Worm (Caenorhabditis elegans) whole organism, mixed stage, embryonic: ENCODE data around the gene C16C10.1.

ENCODE experiments used
- bed-3 ChIP-seq: fragments of 200-800 bp; sonication (Bioruptor generic); optimal IDR thresholded peaks from 3 replicates; lab custom pipeline; 2018; ENCODE audit warnings: mild to moderate bottlenecking, missing genetic modification characterization, moderate library complexity, missing compliant biosample characterization
- blmp-1 ChIP-seq: fragments of 150-350 bp; optimal IDR thresholded peaks from 2 replicates; lab custom pipeline; 2014; ENCODE audit warnings: missing biosample characterization, missing genetic modification characterization
- ceh-39 ChIP-seq: fragments of 150-350 bp; optimal IDR thresholded peaks from 2 replicates; lab custom pipeline; 2014; ENCODE audit warnings: missing biosample characterization, missing genetic modification characterization
- ceh-43 ChIP-seq: fragments of 200-800 bp; sonication (Bioruptor generic); optimal IDR thresholded peaks from 2 replicates; lab custom pipeline; 2018; ENCODE audit warnings: mild to moderate bottlenecking, missing genetic modification characterization, moderate library complexity, missing compliant biosample characterization
- ceh-83 ChIP-seq: fragments of 200-800 bp; sonication (Bioruptor generic); optimal IDR thresholded peaks from 2 replicates; lab custom pipeline; 2018; ENCODE audit warnings: mild to moderate bottlenecking, missing genetic modification characterization, missing compliant biosample characterization
- ces-1 ChIP-seq: fragments of 150-350 bp; optimal IDR thresholded peaks from 2 replicates; lab custom pipeline; 2014; ENCODE audit warnings: missing biosample characterization, missing genetic modification reagents, missing genetic modification characterization
- elt-1 ChIP-seq: sonication (generic microtip); optimal IDR thresholded peaks from 2 replicates; lab custom pipeline; 2017; ENCODE audit warnings: missing genetic modification characterization, mild to moderate bottlenecking, missing compliant biosample characterization, antibody characterized with exemption, moderate library complexity, borderline replicate concordance; ENCODE audit not compliant: insufficient read depth
- elt-3 ChIP-seq: fragments of 150-350 bp; optimal IDR thresholded peaks from 2 replicates; lab custom pipeline; 2014; ENCODE audit warnings: missing biosample characterization, missing genetic modification characterization
- ham-2 ChIP-seq: fragments of 200-800 bp; sonication (Bioruptor generic); optimal IDR thresholded peaks from 2 replicates; lab custom pipeline; 2018; ENCODE audit warnings: mild to moderate bottlenecking, missing genetic modification characterization, missing compliant biosample characterization
- hlh-1 ChIP-seq: fragments of 150-350 bp; optimal IDR thresholded peaks from 2 replicates; lab custom pipeline; 2014; ENCODE audit warnings: missing biosample characterization, missing genetic modification reagents, missing genetic modification characterization
- lin-13 ChIP-seq: fragments of 150-350 bp; optimal IDR thresholded peaks from 2 replicates; lab custom pipeline; 2014; ENCODE audit warnings: missing biosample characterization, missing genetic modification characterization
- lin-32 ChIP-seq: fragments of 200-800 bp; sonication (Bioruptor generic); optimal IDR thresholded peaks from 2 replicates; lab custom pipeline; 2018; ENCODE audit warnings: mild to moderate bottlenecking, missing genetic modification characterization, missing compliant biosample characterization
- lsy-2 ChIP-seq: fragments of 150-350 bp; optimal IDR thresholded peaks from 2 replicates; lab custom pipeline; 2014; ENCODE audit warnings: missing biosample characterization, missing genetic modification characterization
- mep-1 ChIP-seq: fragments of 150-350 bp; optimal IDR thresholded peaks from 2 replicates; lab custom pipeline; 2017; ENCODE audit warnings: missing biosample characterization, missing genetic modification reagents, missing genetic modification characterization, inconsistent platforms
- mls-2 ChIP-seq: sonication (generic microtip); optimal IDR thresholded peaks from 2 replicates; lab custom pipeline; 2016; ENCODE audit warnings: mild to moderate bottlenecking, missing genetic modification characterization, moderate library complexity, missing compliant biosample characterization
- nhr-2 ChIP-seq: fragments of 150-350 bp; optimal IDR thresholded peaks from 2 replicates; lab custom pipeline; 2014; ENCODE audit warnings: missing biosample characterization, missing genetic modification characterization
- nhr-237 ChIP-seq: fragments of 150-350 bp; optimal IDR thresholded peaks from 2 replicates; lab custom pipeline; 2014; ENCODE audit warnings: missing biosample characterization, missing genetic modification characterization
- nhr-28 ChIP-seq: fragments of 150-350 bp; optimal IDR thresholded peaks from 2 replicates; lab custom pipeline; 2014; ENCODE audit warnings: missing biosample characterization, missing genetic modification characterization
- nhr-76 ChIP-seq: sonication (generic microtip); optimal IDR thresholded peaks from 2 replicates; lab custom pipeline; 2017; ENCODE audit warnings: missing biosample characterization, missing genetic modification characterization
- pha-4 ChIP-seq: fragments of 150-350 bp; optimal IDR thresholded peaks from 2 replicates; lab custom pipeline; 2018; ENCODE audit warnings: missing biosample characterization, missing genetic modification reagents, missing genetic modification characterization
- sem-2 ChIP-seq: fragments of 200-800 bp; sonication (Bioruptor generic); optimal IDR thresholded peaks from 2 replicates; lab custom pipeline; 2018; ENCODE audit warnings: mild to moderate bottlenecking, missing genetic modification characterization, missing compliant biosample characterization
- snpc-4 ChIP-seq: fragments of 150-350 bp; optimal IDR thresholded peaks from 2 replicates; lab custom pipeline; 2014; ENCODE audit warnings: missing biosample characterization, missing genetic modification characterization
- sptf-1 ChIP-seq: sonication (generic microtip); optimal IDR thresholded peaks from 2 replicates; lab custom pipeline; 2017; ENCODE audit warnings: mild to moderate bottlenecking, missing genetic modification characterization, moderate library complexity, missing compliant biosample characterization
- tbx-8 ChIP-seq: fragments of 200-800 bp; sonication (Bioruptor generic); optimal IDR thresholded peaks from 2 replicates; lab custom pipeline; 2018; ENCODE audit warnings: mild to moderate bottlenecking, missing genetic modification characterization, moderate library complexity, missing compliant biosample characterization
- unc-120 ChIP-seq: sonication (generic microtip); optimal IDR thresholded peaks from 2 replicates; lab custom pipeline; 2017; ENCODE audit warnings: missing genetic modification characterization, missing compliant biosample characterization; ENCODE audit not compliant: poor library complexity, severe bottlenecking
- unc-62 ChIP-seq: fragments of 150-350 bp; optimal IDR thresholded peaks from 2 replicates; lab custom pipeline; 2014; ENCODE audit warnings: missing biosample characterization, missing genetic modification reagents, missing genetic modification characterization
- zip-8 ChIP-seq: fragments of 150-350 bp; optimal IDR thresholded peaks from 2 replicates; lab custom pipeline; 2014; ENCODE audit warnings: missing biosample characterization, missing genetic modification characterization

The C16C10.1 gene

ce11 chrIII:4191091-4191638 is 9.9 kb upstream of the C16C10.1 start, which contains the start of gene dnj-16:
Gene dnj-16 (plus strand): TSS chrIII:4191141.
- peak; percentile 1 for TF ChIP-seq nhr-237 (tag; lab: Kevin White, UChicago)
- no peak for TF ChIP-seq ceh-39
- no peak for TF ChIP-seq snpc-4 (tag; lab: Kevin White, UChicago)
- peak; percentile 83 for TF ChIP-seq ces-1 (GFP tag; lab: Kevin White, UChicago)
- TF ChIP-seq mep-1 (tag; lab: Kevin White, UChicago) = peak; percentile 19
- peak; percentile 11 for TF ChIP-seq lsy-2 (tag; lab: Kevin White, UChicago)

ce11 chrIII:4190241-4190640 is 9.0 kb upstream of the C16C10.1 start, which contains the start of gene spp-28:
Gene spp-28 (minus strand): TSS chrIII:4190341.
- no peak for TF ChIP-seq sptf-1
- TF ChIP-seq mep-1 (tag; lab: Kevin White, UChicago) = no peak
- no peak for TF ChIP-seq lsy-2 (tag; lab: Kevin White, UChicago)
- TF ChIP-seq nhr-76 (tag; lab: Kevin White, UChicago) = no peak
- no peak for TF ChIP-seq elt-3 (tag; lab: Kevin White, UChicago)
- TF ChIP-seq nhr-2 (tag; lab: Kevin White, UChicago) = no peak
- TF ChIP-seq pha-4 = no peak
- TF ChIP-seq hlh-1 (tag; lab: Kevin White, UChicago) = no peak
- no peak for TF ChIP-seq ceh-83 (GFP tag; lab: Kevin White, UChicago)
- TF ChIP-seq nhr-237 (tag; lab: Kevin White, UChicago) = no peak
- no peak for TF ChIP-seq unc-120 (tag; lab: Kevin White, UChicago)
- TF ChIP-seq tbx-8 = no peak
- no peak for TF ChIP-seq unc-62 (GFP tag; lab: Kevin White, UChicago)
- no peak for TF ChIP-seq sem-2 (GFP tag; lab: Kevin White, UChicago)
- no peak for TF ChIP-seq mls-2 (tag; lab: Kevin White, UChicago)

- no peak for TF ChIP-seq ceh-43 (GFP tag; lab: Kevin White, UChicago)
- no peak for TF ChIP-seq lin-13 (tag; lab: Kevin White, UChicago)
- TF ChIP-seq ham-2 (GFP tag; lab: Kevin White, UChicago) = peak; percentile 15
- TF ChIP-seq unc-62 (GFP tag; lab: Kevin White, UChicago) = peak; percentile 0
- peak; percentile 88 for TF ChIP-seq elt-3 (tag; lab: Kevin White, UChicago)
- TF ChIP-seq elt-1 (tag; lab: Kevin White, UChicago) = peak; percentile 74
- peak; percentile 92 for TF ChIP-seq blmp-1
- no peak for TF ChIP-seq sem-2 (GFP tag; lab: Kevin White, UChicago)
- TF ChIP-seq ceh-83 (GFP tag; lab: Kevin White, UChicago) = no peak
- TF ChIP-seq snpc-4 (tag; lab: Kevin White, UChicago) = no peak
- TF ChIP-seq nhr-76 (tag; lab: Kevin White, UChicago) = no peak
- no peak for TF ChIP-seq nhr-28 (tag; lab: Kevin White, UChicago)
- TF ChIP-seq, all 35 proteins: peak for 5
Measured at ce11 chrIII:4189602-4190001, 8.4 kb upstream of the C16C10.1 start.

- peak; percentile 84 for TF ChIP-seq zip-8 (tag; lab: Kevin White, UChicago)
- no peak for TF ChIP-seq ces-1 (GFP tag; lab: Kevin White, UChicago)
- TF ChIP-seq unc-62 (GFP tag; lab: Kevin White, UChicago) = peak; percentile 20
- no peak for TF ChIP-seq bed-3
- TF ChIP-seq unc-120 (tag; lab: Kevin White, UChicago) = no peak
- peak; percentile 81 for TF ChIP-seq blmp-1
- peak; percentile 77 for TF ChIP-seq elt-3 (tag; lab: Kevin White, UChicago)
Measured at ce11 chrIII:4187845-4188244, 6.6 kb upstream of the C16C10.1 start, which contains the start of gene R74.2. Gene R74.2 (plus strand): TSS chrIII:4188160.

- TF ChIP-seq sptf-1 (no peak), hlh-1 (tag; lab: Kevin White, UChicago) (no peak), ceh-43 (GFP tag; lab: Kevin White, UChicago) (no peak), lin-13 (tag; lab: Kevin White, UChicago) (no peak), lin-32 (GFP tag; lab: Kevin White, UChicago) (no peak), unc-62 (GFP tag; lab: Kevin White, UChicago) (no peak), unc-120 (tag; lab: Kevin White, UChicago) (no peak), pha-4 (no peak), elt-1 (tag; lab: Kevin White, UChicago) (no peak), nhr-76 (tag; lab: Kevin White, UChicago) (no peak)
Measured at ce11 chrIII:4186751-4187309, 5.6 kb upstream of the C16C10.1 start, which contains the start of gene lars-1. Gene lars-1 (minus strand): TSS chrIII:4186801.
